Fruit fly (Drosophila melanogaster) Kc167 (cell line): ENCODE data around the gene larp.

Source experiments
- Myc ChIP-seq: fragments of >200 bp; optimal IDR thresholded peaks from 2 replicates; lab custom pipeline; 2017; ENCODE audit warnings: missing external identifiers
- Sin3A ChIP-seq: fragments of >200 bp; optimal IDR thresholded peaks from 2 replicates; lab custom pipeline; 2018; ENCODE audit warnings: missing external identifiers
- h ChIP-seq: fragments of >200 bp; optimal IDR thresholded peaks from 3 replicates; lab custom pipeline; 2018; ENCODE audit warnings: missing external identifiers
- psq ChIP-seq: fragments of >200 bp; optimal IDR thresholded peaks from 2 replicates; lab custom pipeline; 2017; ENCODE audit warnings: missing external identifiers
- ttk ChIP-seq: sonication (Bioruptor generic); optimal IDR thresholded peaks from 2 replicates; lab custom pipeline; 2017; ENCODE audit warnings: missing external identifiers

DNA sequence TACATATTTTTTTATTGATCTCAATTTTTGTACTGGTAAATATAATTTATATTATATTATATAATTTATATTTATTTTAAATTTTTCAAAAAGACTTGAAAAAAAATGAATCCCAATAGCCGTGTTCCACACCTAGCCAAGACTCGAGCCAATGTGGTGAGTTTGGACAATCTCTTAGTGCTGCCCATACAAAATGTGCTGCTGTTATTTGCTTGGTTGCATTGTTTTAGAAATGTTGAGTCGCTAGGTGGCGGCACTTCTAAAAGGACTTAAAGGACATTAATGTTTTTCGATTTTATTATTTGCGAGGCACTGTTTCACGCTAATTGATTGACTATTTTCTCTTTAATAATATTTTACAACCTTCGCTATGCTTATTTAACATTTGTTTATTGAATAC, 9.0 kb upstream of the larp start:
- TF ChIP-seq h (lab: Kevin White, UChicago) (no peak), ttk (lab: Kevin White, UChicago) (no peak), psq (lab: Kevin White, UChicago) (no peak), Sin3A (lab: Kevin White, UChicago) (no peak), Myc (lab: Kevin White, UChicago) (no peak)
